Worm (Caenorhabditis elegans) whole organism, L3 larva: ENCODE results near the gene ins-9.
A peak's percentile ranks its signal among the peaks of the same experiment; 100 is the strongest.

Experiments
- R02D3.7 ChIP-seq: fragments of 150-350 bp; optimal IDR thresholded peaks from 2 replicates; lab custom pipeline; 2014; ENCODE audit warnings: missing biosample characterization, missing genetic modification characterization
- aly-2 ChIP-seq: fragments of 150-350 bp; optimal IDR thresholded peaks from 2 replicates; lab custom pipeline; 2014; ENCODE audit warnings: missing biosample characterization, missing genetic modification characterization
- ceh-28 ChIP-seq: fragments of 150-350 bp; optimal IDR thresholded peaks from 2 replicates; lab custom pipeline; 2014; ENCODE audit warnings: missing biosample characterization, missing genetic modification reagents, missing genetic modification characterization
- ceh-82 ChIP-seq: fragments of 150-350 bp; optimal IDR thresholded peaks from 2 replicates; lab custom pipeline; 2014; ENCODE audit warnings: missing biosample characterization, missing genetic modification characterization
- ceh-9 ChIP-seq: sonication (generic microtip); optimal IDR thresholded peaks from 2 replicates; lab custom pipeline; 2018; ENCODE audit warnings: missing biosample characterization, missing genetic modification characterization
- daf-12 ChIP-seq: fragments of 150-350 bp; optimal IDR thresholded peaks from 2 replicates; lab custom pipeline; 2014; ENCODE audit warnings: missing biosample characterization, missing genetic modification reagents, missing genetic modification characterization
- egl-5 ChIP-seq: fragments of 150-350 bp; optimal IDR thresholded peaks from 2 replicates; lab custom pipeline; 2017; ENCODE audit warnings: missing biosample characterization, missing genetic modification reagents, missing genetic modification characterization, inconsistent platforms
- elt-1 ChIP-seq: fragments of 150-350 bp; optimal IDR thresholded peaks from 2 replicates; lab custom pipeline; 2014; ENCODE audit warnings: missing biosample characterization, missing genetic modification characterization
- elt-2 ChIP-seq: sonication (generic microtip); optimal IDR thresholded peaks from 2 replicates; lab custom pipeline; 2016; ENCODE audit warnings: missing genetic modification reagents, mild to moderate bottlenecking, missing genetic modification characterization, missing compliant biosample characterization
- eor-1 ChIP-seq, 2 experiments: fragments of 150-350 bp; optimal IDR thresholded peaks; 2 replicates each; lab custom pipeline; 2014 to 2018; ENCODE audit warnings: missing biosample characterization in 2 of 2, missing genetic modification characterization in 2 of 2
- fkh-2 ChIP-seq: fragments of 150-350 bp; optimal IDR thresholded peaks from 2 replicates; lab custom pipeline; 2014; ENCODE audit warnings: missing biosample characterization, missing genetic modification reagents, missing genetic modification characterization
- jun-1 ChIP-seq: fragments of 150-350 bp; optimal IDR thresholded peaks from 2 replicates; lab custom pipeline; 2014; ENCODE audit warnings: missing biosample characterization, missing genetic modification reagents, missing genetic modification characterization
- lsy-12 ChIP-seq: sonication (generic microtip); optimal IDR thresholded peaks from 2 replicates; lab custom pipeline; 2016; ENCODE audit warnings: mild to moderate bottlenecking, missing genetic modification characterization, missing compliant biosample characterization
- mdl-1 ChIP-seq: fragments of 150-350 bp; optimal IDR thresholded peaks from 2 replicates; lab custom pipeline; 2014; ENCODE audit warnings: missing biosample characterization, missing genetic modification characterization
- mml-1 ChIP-seq: fragments of 150-350 bp; sonication (generic microtip); optimal IDR thresholded peaks from 3 replicates; lab custom pipeline; 2014; ENCODE audit warnings: missing biosample characterization, missing genetic modification characterization
- nfya-1 ChIP-seq: sonication (generic microtip); optimal IDR thresholded peaks from 2 replicates; lab custom pipeline; 2017; ENCODE audit warnings: missing genetic modification characterization, mild to moderate bottlenecking, missing compliant biosample characterization, antibody characterized with exemption, moderate library complexity; ENCODE audit not compliant: insufficient read depth
- nhr-11 ChIP-seq: fragments of 150-350 bp; optimal IDR thresholded peaks from 2 replicates; lab custom pipeline; 2014; ENCODE audit warnings: missing biosample characterization, missing genetic modification characterization
- nhr-23 ChIP-seq: fragments of 150-350 bp; optimal IDR thresholded peaks from 2 replicates; lab custom pipeline; 2014; ENCODE audit warnings: missing biosample characterization, missing genetic modification reagents, missing genetic modification characterization
- nhr-237 ChIP-seq: fragments of 150-350 bp; optimal IDR thresholded peaks from 2 replicates; lab custom pipeline; 2014; ENCODE audit warnings: missing biosample characterization, missing genetic modification characterization
- nhr-25 ChIP-seq: sonication (generic microtip); optimal IDR thresholded peaks from 2 replicates; lab custom pipeline; 2017; ENCODE audit warnings: missing biosample characterization, missing genetic modification characterization
- nhr-28 ChIP-seq: fragments of 150-350 bp; optimal IDR thresholded peaks from 2 replicates; lab custom pipeline; 2014; ENCODE audit warnings: missing biosample characterization, missing genetic modification characterization
- nhr-76 ChIP-seq: fragments of 150-350 bp; sonication (generic microtip); optimal IDR thresholded peaks from 5 replicates; lab custom pipeline; 2014; ENCODE audit warnings: missing biosample characterization, missing genetic modification characterization
- nhr-77 ChIP-seq: fragments of 150-350 bp; optimal IDR thresholded peaks from 2 replicates; lab custom pipeline; 2014; ENCODE audit warnings: missing biosample characterization, missing genetic modification characterization
- pqm-1 ChIP-seq: fragments of 150-350 bp; optimal IDR thresholded peaks from 2 replicates; lab custom pipeline; 2017; ENCODE audit warnings: missing biosample characterization, missing genetic modification characterization, inconsistent platforms
- skn-1 ChIP-seq: fragments of 150-350 bp; optimal IDR thresholded peaks from 2 replicates; lab custom pipeline; 2014; ENCODE audit warnings: missing biosample characterization, missing genetic modification characterization
- tbx-2 ChIP-seq: sonication (generic microtip); optimal IDR thresholded peaks from 2 replicates; lab custom pipeline; 2016; ENCODE audit warnings: mild to moderate bottlenecking, missing genetic modification characterization, missing compliant biosample characterization
- unc-39 ChIP-seq: sonication (generic microtip); optimal IDR thresholded peaks from 4 replicates; lab custom pipeline; 2017; ENCODE audit warnings: missing biosample characterization, missing genetic modification characterization
- unc-62 ChIP-seq: fragments of 150-350 bp; sonication (generic microtip); optimal IDR thresholded peaks from 4 replicates; lab custom pipeline; 2014; ENCODE audit warnings: missing biosample characterization, missing genetic modification reagents, missing genetic modification characterization
- ztf-11 ChIP-seq: fragments of 150-350 bp; optimal IDR thresholded peaks from 2 replicates; lab custom pipeline; 2014; ENCODE audit warnings: missing biosample characterization, missing genetic modification characterization
- ztf-4 ChIP-seq: fragments of 150-350 bp; optimal IDR thresholded peaks from 2 replicates; lab custom pipeline; 2014; ENCODE audit warnings: missing biosample characterization, missing genetic modification characterization

The ins-9 gene

DNA sequence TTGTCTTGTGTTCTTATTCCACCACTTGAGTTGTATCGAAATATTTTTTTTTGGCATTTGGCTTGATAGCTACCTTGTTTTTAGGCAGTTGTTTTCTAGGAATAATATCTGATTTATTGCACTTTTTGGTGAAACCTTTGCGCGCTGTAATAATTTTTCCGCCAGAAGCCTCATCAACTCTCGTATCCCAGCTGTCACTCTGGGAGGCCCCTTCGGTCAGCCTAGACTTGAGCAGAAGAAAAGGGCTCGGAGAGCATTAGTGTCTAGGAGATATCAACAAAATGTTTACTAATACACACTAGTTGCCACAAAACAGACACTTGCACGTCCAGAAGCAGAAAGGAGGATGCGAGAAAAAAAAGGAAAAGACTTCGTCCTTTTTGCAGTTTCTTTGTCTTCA, 22.4 kb upstream of the ins-9 start:
- TF ChIP-seq R02D3.7 (tag; lab: Kevin White, UChicago), result no peak
- no peak for TF ChIP-seq jun-1 (tag; lab: Kevin White, UChicago)
- peak; percentile 14 for TF ChIP-seq nfya-1 (tag; lab: Kevin White, UChicago)
- no peak for TF ChIP-seq ceh-82 (tag; lab: Kevin White, UChicago)
- TF ChIP-seq unc-39, result no peak
- TF ChIP-seq nhr-76 (tag; lab: Kevin White, UChicago), result no peak
- no peak for TF ChIP-seq nhr-237 (tag; lab: Kevin White, UChicago)
- no peak for TF ChIP-seq daf-12
- no peak for TF ChIP-seq elt-1 (tag; lab: Kevin White, UChicago)
- TF ChIP-seq skn-1 (tag; lab: Kevin White, UChicago), result no peak
- no peak for TF ChIP-seq nhr-77
- peak; percentile 22 for TF ChIP-seq egl-5 (tag; lab: Kevin White, UChicago)
- TF ChIP-seq fkh-2 (tag; lab: Kevin White, UChicago), result no peak
- no peak for TF ChIP-seq elt-2 (tag; lab: Kevin White, UChicago)
- no peak for TF ChIP-seq ceh-9

DNA sequence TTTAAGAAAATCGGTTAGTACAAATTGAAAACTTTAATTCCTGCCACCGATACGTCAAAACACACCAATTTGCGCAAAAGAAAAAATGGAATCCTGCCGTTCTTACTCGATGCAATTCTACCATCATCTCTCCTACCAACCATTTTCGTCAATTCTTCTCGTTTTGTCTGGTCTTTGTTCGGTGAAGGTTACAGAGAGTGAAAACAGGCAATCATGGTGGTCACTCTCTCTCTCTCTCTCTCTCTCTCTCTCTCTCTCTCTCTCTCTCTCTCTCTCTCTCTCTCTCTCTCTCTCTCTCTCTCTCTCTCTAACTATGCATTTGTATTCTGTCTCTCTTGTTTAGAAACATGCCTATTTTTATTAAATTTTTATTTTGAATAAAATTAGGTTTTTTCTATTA, 15.7 kb upstream of the ins-9 start:
- TF ChIP-seq ztf-11 (tag; lab: Kevin White, UChicago) (no peak), nhr-25 (tag; lab: Kevin White, UChicago) (peak; percentile 42), tbx-2 (tag; lab: Kevin White, UChicago) (no peak)

DNA sequence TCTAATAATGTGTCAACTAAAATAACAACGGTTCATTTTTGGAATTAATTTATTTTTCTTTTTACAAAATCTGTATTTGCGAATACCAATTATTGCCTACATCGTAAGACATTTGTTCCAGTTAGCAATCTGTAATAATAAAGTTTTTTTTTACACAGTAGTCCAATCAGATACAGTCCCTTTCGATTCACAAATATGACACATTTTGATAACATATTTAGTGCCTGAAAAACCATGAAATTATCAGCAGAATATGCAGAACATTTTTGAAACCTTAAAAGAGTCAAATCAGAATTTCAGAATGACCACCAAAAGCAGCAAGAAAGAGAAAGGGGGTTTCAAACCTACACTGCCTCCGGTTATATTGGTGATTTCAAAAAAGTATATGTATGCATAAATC, 12.9 kb upstream of the ins-9 start, which contains the start of gene C06E2.2:
TSS of gene C06E2.2 (plus strand) at position 301 of the 400 bp plus-strand sequence.
- TF ChIP-seq lsy-12 (tag; lab: Kevin White, UChicago) (no peak), nhr-25 (tag; lab: Kevin White, UChicago) (no peak)

DNA sequence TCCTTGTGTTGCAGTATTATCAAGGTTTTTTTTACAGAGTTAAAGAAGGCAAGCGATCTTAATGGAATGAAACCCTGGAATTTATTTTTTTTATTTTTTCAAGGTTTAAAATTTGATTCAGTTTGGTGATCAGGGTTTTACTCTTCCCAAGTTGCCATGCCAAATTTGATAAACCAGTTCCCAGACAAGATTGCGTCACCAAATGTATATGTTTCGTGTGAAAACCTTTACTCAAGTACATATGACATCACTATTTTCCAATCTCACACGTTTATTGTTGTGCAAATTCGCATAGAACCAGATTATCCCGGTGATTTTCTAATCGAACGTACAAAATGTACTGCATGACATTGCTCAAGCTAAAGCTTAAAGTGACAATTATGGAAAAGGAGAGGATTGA, 12.2 kb upstream of the ins-9 start:
- TF ChIP-seq aly-2, result no peak
- TF ChIP-seq nhr-28 (tag; lab: Kevin White, UChicago), result no peak
- TF ChIP-seq unc-62 (GFP tag; lab: Kevin White, UChicago), result no peak
- no peak for TF ChIP-seq ceh-82 (tag; lab: Kevin White, UChicago)

ce11 chrX:8877162-8877561, 10.7 kb upstream of the ins-9 start:
- TF ChIP-seq mml-1 (tag; lab: Kevin White, UChicago), result no peak
- TF ChIP-seq aly-2, result no peak
- no peak for TF ChIP-seq ceh-82 (tag; lab: Kevin White, UChicago)
- TF ChIP-seq eor-1 (tag; optimal IDR thresholded peaks at IDR 0.05; lab: Kevin White, UChicago), result no peak
- TF ChIP-seq nhr-23, result no peak
- no peak for TF ChIP-seq egl-5 (tag; lab: Kevin White, UChicago)
- TF ChIP-seq ztf-11 (tag; lab: Kevin White, UChicago), result no peak
- no peak for TF ChIP-seq ceh-28 (tag; lab: Kevin White, UChicago)
- no peak for TF ChIP-seq nfya-1 (tag; lab: Kevin White, UChicago)

ce11 chrX:8875867-8876266, 9.4 kb upstream of the ins-9 start:
- TF ChIP-seq elt-1 (tag; lab: Kevin White, UChicago) (peak; percentile 72), unc-62 (GFP tag; lab: Kevin White, UChicago) (no peak), ceh-28 (tag; lab: Kevin White, UChicago) (no peak), daf-12 (no peak), pqm-1 (tag; lab: Kevin White, UChicago) (no peak), nhr-25 (tag; lab: Kevin White, UChicago) (peak; percentile 50), nhr-11 (no peak), ztf-4 (no peak), elt-2 (tag; lab: Kevin White, UChicago) (no peak), fkh-2 (tag; lab: Kevin White, UChicago) (no peak), R02D3.7 (tag; lab: Kevin White, UChicago) (no peak), mdl-1 (tag; lab: Kevin White, UChicago) (no peak), ceh-82 (tag; lab: Kevin White, UChicago) (no peak), ztf-11 (tag; lab: Kevin White, UChicago) (no peak)
- TF ChIP-seq, all 47 proteins: peak for 2
